Worm (Caenorhabditis elegans) whole organism, L4 larva: ENCODE results near the gene W05H9.4.

ENCODE experiments used
- D1046.2 ChIP-seq: fragments of 200-800 bp; sonication (Bioruptor generic); IDR thresholded peaks from 2 replicates; pipeline ENCODE4 v1.3.6; 2022; ENCODE audit warnings: missing genetic modification characterization, missing compliant biosample characterization
- F10B5.3 ChIP-seq: sonication (generic microtip); optimal IDR thresholded peaks from 2 replicates; lab custom pipeline; 2016; ENCODE audit warnings: mild to moderate bottlenecking, missing genetic modification characterization, missing compliant biosample characterization
- F37D6.2 ChIP-seq: sonication (generic microtip); optimal IDR thresholded peaks from 2 replicates; lab custom pipeline; 2016; ENCODE audit warnings: mild to moderate bottlenecking, missing genetic modification characterization, missing compliant biosample characterization
- F44E2.7 ChIP-seq: fragments of 200-800 bp; sonication (Bioruptor generic); IDR thresholded peaks from 2 replicates; pipeline ENCODE4 v2.1.2; 2022; ENCODE audit warnings: missing genetic modification characterization, missing compliant biosample characterization
- F49E8.2 ChIP-seq: sonication (generic microtip); optimal IDR thresholded peaks from 2 replicates; lab custom pipeline; 2016; ENCODE audit warnings: missing compliant biosample characterization, mild to moderate bottlenecking, missing genetic modification characterization, borderline replicate concordance
- T20F7.1 ChIP-seq: fragments of 200-800 bp; sonication (Bioruptor generic); optimal IDR thresholded peaks from 2 replicates; lab custom pipeline; 2018; ENCODE audit warnings: mild to moderate bottlenecking, missing genetic modification characterization, missing compliant biosample characterization
- Y5F2A.4 ChIP-seq: fragments of 200-800 bp; sonication (Bioruptor generic); optimal IDR thresholded peaks from 2 replicates; lab custom pipeline; 2018; ENCODE audit warnings: mild to moderate bottlenecking, missing genetic modification characterization, missing compliant biosample characterization
- ZK546.5 ChIP-seq, 2 experiments: sonication (generic microtip); optimal IDR thresholded peaks; 2 replicates each; lab custom pipeline; 2017; ENCODE audit warnings: missing biosample characterization in 2 of 2, missing genetic modification characterization in 2 of 2
- aha-1 ChIP-seq: fragments of 150-350 bp; peaks from one replicate; lab custom pipeline; 2014; ENCODE audit warnings: missing biosample characterization, missing genetic modification characterization
- ceh-20 ChIP-seq: fragments of 200-800 bp; sonication (Bioruptor generic); IDR thresholded peaks from 2 replicates; pipeline ENCODE4 v1.3.6; 2022; ENCODE audit warnings: missing genetic modification reagents, missing genetic modification characterization, missing compliant biosample characterization
- ceh-62 ChIP-seq: sonication (generic microtip); optimal IDR thresholded peaks from 2 replicates; lab custom pipeline; 2017; ENCODE audit warnings: missing biosample characterization, missing genetic modification characterization
- ces-1 ChIP-seq: fragments of 150-350 bp; sonication (generic microtip); optimal IDR thresholded peaks from 4 replicates; lab custom pipeline; 2014; ENCODE audit warnings: missing biosample characterization, missing genetic modification reagents, missing genetic modification characterization
- cey-2 ChIP-seq: sonication (generic microtip); optimal IDR thresholded peaks from 3 replicates; lab custom pipeline; 2017; ENCODE audit warnings: missing genetic modification characterization, mild to moderate bottlenecking, missing compliant biosample characterization, antibody characterized with exemption, borderline replicate concordance; ENCODE audit not compliant: insufficient read depth
- ctbp-1 ChIP-seq: fragments of 200-800 bp; sonication (Bioruptor generic); IDR thresholded peaks from 2 replicates; pipeline ENCODE4 v1.3.6; 2022; ENCODE audit warnings: missing genetic modification reagents, missing genetic modification characterization, missing compliant biosample characterization
- daf-16 ChIP-seq, 3 experiments: sonication (generic microtip); optimal IDR thresholded peaks; 2 replicates each; lab custom pipeline; 2016 to 2017; ENCODE audit warnings: missing genetic modification characterization in 3 of 3, missing genetic modification reagents in 3 of 3, mild to moderate bottlenecking in 2 of 3, missing compliant biosample characterization in 2 of 3, missing biosample characterization in 1 of 3, moderate library complexity in 1 of 3
- daf-8 ChIP-seq: fragments of 200-800 bp; sonication (Bioruptor generic); IDR thresholded peaks from 2 replicates; pipeline ENCODE4 v1.3.6; 2022; ENCODE audit warnings: missing genetic modification characterization, missing compliant biosample characterization
- dmd-6 ChIP-seq: fragments of 200-800 bp; sonication (Bioruptor generic); IDR thresholded peaks from 2 replicates; pipeline ENCODE4 v1.3.6; 2022; ENCODE audit warnings: missing genetic modification reagents, missing genetic modification characterization, missing compliant biosample characterization
- dve-1 ChIP-seq: sonication (generic microtip); optimal IDR thresholded peaks from 2 replicates; lab custom pipeline; 2017; ENCODE audit warnings: antibody characterized with exemption, mild to moderate bottlenecking, missing genetic modification characterization, missing compliant biosample characterization; ENCODE audit not compliant: insufficient read depth
- fkh-10 ChIP-seq: fragments of 150-350 bp; optimal IDR thresholded peaks from 2 replicates; lab custom pipeline; 2014; ENCODE audit warnings: missing biosample characterization, missing genetic modification reagents, missing genetic modification characterization
- fos-1 ChIP-seq: fragments of 150-350 bp; optimal IDR thresholded peaks from 2 replicates; lab custom pipeline; 2014; ENCODE audit warnings: missing biosample characterization, missing genetic modification characterization
- gei-8 ChIP-seq: fragments of 200-800 bp; sonication (Bioruptor generic); optimal IDR thresholded peaks from 2 replicates; lab custom pipeline; 2018; ENCODE audit warnings: mild to moderate bottlenecking, missing genetic modification characterization, missing compliant biosample characterization
- hlh-11 ChIP-seq: fragments of 200-800 bp; sonication (Bioruptor generic); optimal IDR thresholded peaks from 2 replicates; lab custom pipeline; 2018; ENCODE audit warnings: mild to moderate bottlenecking, missing genetic modification characterization, missing compliant biosample characterization
- hlh-30 ChIP-seq: sonication (generic microtip); optimal IDR thresholded peaks from 2 replicates; lab custom pipeline; 2017; ENCODE audit warnings: antibody characterized with exemption, mild to moderate bottlenecking, missing genetic modification characterization, missing compliant biosample characterization; ENCODE audit not compliant: insufficient read depth
- hmg-1.1 ChIP-seq: fragments of 200-800 bp; sonication (Bioruptor generic); IDR thresholded peaks from 2 replicates; pipeline ENCODE4 v1.3.6; 2022; ENCODE audit warnings: missing genetic modification reagents, missing genetic modification characterization, missing compliant biosample characterization
- lim-7 ChIP-seq: fragments of 200-800 bp; sonication (Bioruptor generic); IDR thresholded peaks from 2 replicates; pipeline ENCODE4 v1.3.6; 2022; ENCODE audit warnings: missing genetic modification characterization, missing compliant biosample characterization
- lin-13 ChIP-seq: fragments of 150-350 bp; optimal IDR thresholded peaks from 2 replicates; lab custom pipeline; 2014; ENCODE audit warnings: missing biosample characterization, missing genetic modification reagents, missing genetic modification characterization
- lin-29 ChIP-seq: fragments of 200-800 bp; sonication (Bioruptor generic); IDR thresholded peaks from 2 replicates; pipeline ENCODE4 v1.3.6; 2022; ENCODE audit warnings: missing genetic modification reagents, missing genetic modification characterization, missing compliant biosample characterization
- lsy-2 ChIP-seq, 2 experiments: fragments of 150-350 bp in 1 of 2; sonication (generic microtip) in 1 of 2; optimal IDR thresholded peaks; 2 replicates each; lab custom pipeline; 2014 to 2017; ENCODE audit warnings: missing biosample characterization in 2 of 2, missing genetic modification characterization in 2 of 2
- mdl-1 ChIP-seq, 2 experiments: fragments of 150-350 bp in 1 of 2; sonication (generic microtip) in 1 of 2; optimal IDR thresholded peaks; 2 replicates each; lab custom pipeline; 2014 to 2017; ENCODE audit warnings: missing biosample characterization in 2 of 2, missing genetic modification characterization in 2 of 2
- mep-1 ChIP-seq: fragments of 150-350 bp; sonication (generic microtip); optimal IDR thresholded peaks from 3 replicates; lab custom pipeline; 2014; ENCODE audit warnings: missing biosample characterization, missing genetic modification characterization
- mes-2 ChIP-seq: sonication (generic microtip); optimal IDR thresholded peaks from 2 replicates; lab custom pipeline; 2016; ENCODE audit warnings: missing genotype, mild to moderate bottlenecking, missing genetic modification characterization, missing compliant biosample characterization; ENCODE audit not compliant: poor library complexity, severe bottlenecking
- mxl-2 ChIP-seq: fragments of 200-800 bp; sonication (Bioruptor generic); conservative IDR thresholded peaks from 2 replicates; pipeline ENCODE4 v1.3.6; 2022; ENCODE audit warnings: missing genetic modification reagents, missing genetic modification characterization, missing compliant biosample characterization
- mxl-3 ChIP-seq: fragments of 200-800 bp; sonication (Bioruptor generic); optimal IDR thresholded peaks from 2 replicates; lab custom pipeline; 2018; ENCODE audit warnings: mild to moderate bottlenecking, missing genetic modification characterization, missing compliant biosample characterization
- nhr-10 ChIP-seq: fragments of 150-350 bp; optimal IDR thresholded peaks from 2 replicates; lab custom pipeline; 2014; ENCODE audit warnings: missing biosample characterization, missing genetic modification characterization
- nhr-25 ChIP-seq: sonication (generic microtip); optimal IDR thresholded peaks from 2 replicates; lab custom pipeline; 2017; ENCODE audit warnings: missing genetic modification characterization, mild to moderate bottlenecking, missing compliant biosample characterization, antibody characterized with exemption, moderate library complexity, borderline replicate concordance; ENCODE audit not compliant: insufficient read depth
- nhr-28 ChIP-seq: fragments of 150-350 bp; optimal IDR thresholded peaks from 2 replicates; lab custom pipeline; 2014; ENCODE audit warnings: missing biosample characterization, missing genetic modification characterization
- nhr-41 ChIP-seq: fragments of 200-800 bp; sonication (Bioruptor generic); IDR thresholded peaks from 2 replicates; pipeline ENCODE4 v1.3.6; 2022; ENCODE audit warnings: missing genetic modification reagents, missing genetic modification characterization, missing compliant biosample characterization
- nhr-48 ChIP-seq: sonication (generic microtip); optimal IDR thresholded peaks from 2 replicates; lab custom pipeline; 2016; ENCODE audit warnings: mild to moderate bottlenecking, missing genetic modification characterization, missing compliant biosample characterization
- nhr-76 ChIP-seq: fragments of 150-350 bp; optimal IDR thresholded peaks from 2 replicates; lab custom pipeline; 2014; ENCODE audit warnings: missing biosample characterization, missing genetic modification characterization
- nhr-77 ChIP-seq: fragments of 150-350 bp; optimal IDR thresholded peaks from 2 replicates; lab custom pipeline; 2014; ENCODE audit warnings: missing biosample characterization, missing genetic modification characterization
- pqm-1 ChIP-seq: sonication (generic microtip); optimal IDR thresholded peaks from 2 replicates; lab custom pipeline; 2017; ENCODE audit warnings: missing biosample characterization, missing genetic modification characterization
- set-16 ChIP-seq: fragments of 200-800 bp; sonication (Bioruptor generic); IDR thresholded peaks from 2 replicates; pipeline ENCODE4 v1.3.6; 2022; ENCODE audit warnings: missing genetic modification reagents, missing genetic modification characterization, missing compliant biosample characterization
- snpc-1.2 ChIP-seq: fragments of 200-800 bp; sonication (Bioruptor generic); IDR thresholded peaks from 2 replicates; pipeline ENCODE4 v1.3.6; 2022; ENCODE audit warnings: missing genetic modification reagents, missing genetic modification characterization, missing compliant biosample characterization
- spr-1 ChIP-seq: sonication (generic microtip); optimal IDR thresholded peaks from 2 replicates; lab custom pipeline; 2016; ENCODE audit warnings: mild to moderate bottlenecking, missing genetic modification characterization, missing compliant biosample characterization
- tag-97 ChIP-seq: fragments of 200-800 bp; sonication (Bioruptor generic); IDR thresholded peaks from 2 replicates; pipeline ENCODE4 v1.3.6; 2022; ENCODE audit warnings: missing genetic modification characterization, missing compliant biosample characterization
- tra-1 ChIP-seq: fragments of 200-800 bp; sonication (Bioruptor generic); IDR thresholded peaks from 2 replicates; pipeline ENCODE4 v1.3.6; 2022; ENCODE audit warnings: missing genetic modification reagents, missing genetic modification characterization, missing compliant biosample characterization
- unc-130 ChIP-seq: sonication (generic microtip); optimal IDR thresholded peaks from 2 replicates; lab custom pipeline; 2016; ENCODE audit warnings: missing genetic modification reagents, missing genetic modification characterization, missing compliant biosample characterization
- zag-1 ChIP-seq: fragments of 150-350 bp; optimal IDR thresholded peaks from 2 replicates; lab custom pipeline; 2014; ENCODE audit warnings: missing biosample characterization, missing genetic modification characterization
- zfp-3 ChIP-seq: fragments of 200-800 bp; sonication (Bioruptor generic); conservative IDR thresholded peaks from 2 replicates; pipeline ENCODE4 v1.3.6; 2022; ENCODE audit warnings: missing genetic modification reagents, missing genetic modification characterization, missing compliant biosample characterization
- ztf-7 ChIP-seq: fragments of 150-350 bp; optimal IDR thresholded peaks from 2 replicates; lab custom pipeline; 2014; ENCODE audit warnings: missing biosample characterization, missing genetic modification characterization

The W05H9.4 gene

ce11 chrX:6250272-6250752, 13.1 kb upstream of the W05H9.4 start:
- TF ChIP-seq ceh-20 (0 out of 2 replicates have a peak, but pooled peaks have one; percentile 23), nhr-25 (tag; lab: Kevin White, UChicago) (peak; percentile 23), hmg-1.1 (0 out of 2 replicates have a peak, but pooled peaks have one; percentile 38), unc-130 (GFP tag; lab: Kevin White, UChicago) (no peak), lin-29 (no peak), nhr-77 (tag; lab: Kevin White, UChicago) (no peak), aha-1 (tag; lab: Kevin White, UChicago) (peak; percentile 7), tra-1 (GFP tag; lab: Robert Waterston, UW) (peak; percentile 71), snpc-1.2 (GFP tag; lab: Robert Waterston, UW) (no peak), F10B5.3 (no peak), ces-1 (GFP tag; lab: Kevin White, UChicago) (no peak), hlh-11 (tag; lab: Kevin White, UChicago) (peak; percentile 77), gei-8 (GFP tag; lab: Kevin White, UChicago) (no peak), nhr-41 (GFP tag; lab: Robert Waterston, UW) (peak; percentile 41; the same call in 1 of the 2 replicates), lim-7 (no peak), nhr-76 (tag; lab: Kevin White, UChicago) (no peak), T20F7.1 (GFP tag; lab: Kevin White, UChicago) (no peak), hlh-30 (peak; percentile 54), spr-1 (no peak), ceh-62 (tag; lab: Kevin White, UChicago) (no peak), Y5F2A.4 (GFP tag; lab: Kevin White, UChicago) (no peak), daf-16 (GFP tag; optimal IDR thresholded peaks at IDR 0.05; lab: Kevin White, UChicago) (no peak), daf-16 (tag; optimal IDR thresholded peaks at IDR 0.05; lab: Kevin White, UChicago) (peak; percentile 84), mep-1 (tag; lab: Kevin White, UChicago) (peak; percentile 75), nhr-28 (tag; lab: Kevin White, UChicago) (peak; percentile 72), ZK546.5 (tag; optimal IDR thresholded peaks at IDR 0.05; lab: Kevin White, UChicago) (no peak), pqm-1 (tag; lab: Kevin White, UChicago) (peak; percentile 66), zfp-3 (GFP tag; lab: Robert Waterston, UW) (no peak), mes-2 (peak; percentile 32), F49E8.2 (no peak), nhr-10 (tag; lab: Kevin White, UChicago) (peak; percentile 61), ztf-7 (tag; lab: Kevin White, UChicago) (peak; percentile 81), fkh-10 (GFP tag; lab: Kevin White, UChicago) (no peak), tag-97 (GFP tag; lab: Robert Waterston, UW) (no peak), nhr-48 (tag; lab: Kevin White, UChicago) (peak; percentile 65), dmd-6 (GFP tag; lab: Robert Waterston, UW) (peak; percentile 69), zag-1 (tag; lab: Kevin White, UChicago) (no peak), mxl-3 (GFP tag; lab: Kevin White, UChicago) (peak; percentile 8), daf-8 (no peak), lsy-2 (tag; optimal IDR thresholded peaks at IDR 0.05; lab: Kevin White, UChicago) (peak in 1 of 2 experiments; percentile 31), cey-2 (tag; lab: Kevin White, UChicago) (no peak), dve-1 (tag; lab: Kevin White, UChicago) (peak; percentile 16), F44E2.7 (GFP tag; lab: Robert Waterston, UW) (no peak), fos-1 (tag; lab: Kevin White, UChicago) (no peak), D1046.2 (GFP tag; lab: Robert Waterston, UW) (no peak), set-16 (GFP tag; lab: Robert Waterston, UW) (0 out of 2 replicates have a peak, but pooled peaks have one; percentile 8), mxl-2 (no peak), lin-13 (peak; percentile 23), ctbp-1 (GFP tag; lab: Robert Waterston, UW) (no peak), F37D6.2 (no peak), mdl-1 (tag; optimal IDR thresholded peaks at IDR 0.05; lab: Kevin White, UChicago) (peak in 1 of 2 experiments; percentile 52)
